Fruit fly (Drosophila melanogaster) whole organism, embryonic: ENCODE data around the gene TTLL6B.

ENCODE experiments used
- Ada2b ChIP-seq: fragments of 200-800 bp; sonication (Bioruptor generic); IDR thresholded peaks from 2 replicates; pipeline ENCODE4 v1.3.6; 2022; ENCODE audit warnings: missing biosample characterization, missing genetic modification characterization
- Atf-2 ChIP-seq: fragments of 200-800 bp; sonication (Bioruptor generic); optimal IDR thresholded peaks from 2 replicates; lab custom pipeline; 2016; ENCODE audit warnings: missing biosample characterization, missing genetic modification characterization
- B-H2 ChIP-seq: fragments of 200-800 bp; sonication (Bioruptor generic); optimal IDR thresholded peaks from 2 replicates; lab custom pipeline; 2018; ENCODE audit warnings: missing biosample characterization, mild to moderate bottlenecking, missing genetic modification characterization
- Bdp1 ChIP-seq: fragments of 200-800 bp; sonication (Bioruptor generic); optimal IDR thresholded peaks from 3 replicates; lab custom pipeline; 2016; ENCODE audit warnings: missing biosample characterization, missing genetic modification characterization
- CG13296 ChIP-seq: fragments of 200-800 bp; sonication (Bioruptor generic); optimal IDR thresholded peaks from 3 replicates; lab custom pipeline; 2018; ENCODE audit warnings: missing biosample characterization, mild to moderate bottlenecking, missing genetic modification characterization
- CG13775 ChIP-seq: fragments of 200-800 bp; sonication (Bioruptor generic); optimal IDR thresholded peaks from 3 replicates; lab custom pipeline; 2017; ENCODE audit warnings: missing biosample characterization, mild to moderate bottlenecking, missing genetic modification characterization
- CG14667 ChIP-seq: fragments of 200-800 bp; sonication (Bioruptor generic); IDR thresholded peaks from 2 replicates; pipeline ENCODE4 v1.3.6; 2022; ENCODE audit warnings: missing biosample characterization, missing genetic modification characterization
- CG14710 ChIP-seq: fragments of 200-800 bp; sonication (Bioruptor generic); optimal IDR thresholded peaks from 3 replicates; lab custom pipeline; 2019; ENCODE audit warnings: missing biosample characterization, mild to moderate bottlenecking, missing genetic modification characterization, moderate library complexity
- CG17328 ChIP-seq: fragments of 200-800 bp; sonication (Bioruptor generic); IDR thresholded peaks from 2 replicates; pipeline ENCODE4 v1.3.6; 2022; ENCODE audit warnings: missing biosample characterization, missing genetic modification characterization
- CG17912 ChIP-seq: fragments of 200-800 bp; sonication (Bioruptor generic); optimal IDR thresholded peaks from 2 replicates; lab custom pipeline; 2018; ENCODE audit warnings: missing biosample characterization, mild to moderate bottlenecking, missing genetic modification characterization
- CG2120 ChIP-seq: fragments of 200-800 bp; sonication (Bioruptor generic); optimal IDR thresholded peaks from 3 replicates; lab custom pipeline; 2016; ENCODE audit warnings: missing biosample characterization, missing genetic modification characterization
- CG2678 ChIP-seq: fragments of 200-800 bp; sonication (Bioruptor generic); optimal IDR thresholded peaks from 3 replicates; lab custom pipeline; 2019; ENCODE audit warnings: missing biosample characterization, mild to moderate bottlenecking, missing genetic modification characterization, moderate library complexity
- CG2889 ChIP-seq: fragments of 200-800 bp; sonication (Bioruptor generic); IDR thresholded peaks from 3 replicates; pipeline ENCODE4 v1.3.6; 2022; ENCODE audit warnings: missing biosample characterization, missing genetic modification characterization
- CG7372 ChIP-seq: fragments of 200-800 bp; sonication (Bioruptor generic); IDR thresholded peaks from 2 replicates; pipeline ENCODE4 v1.3.6; 2022; ENCODE audit warnings: missing biosample characterization, missing genetic modification characterization
- CG7928 ChIP-seq: fragments of 200-800 bp; sonication (Bioruptor generic); optimal IDR thresholded peaks from 2 replicates; lab custom pipeline; 2017; ENCODE audit warnings: missing biosample characterization, mild to moderate bottlenecking, missing genetic modification characterization
- CG9215 ChIP-seq: fragments of 200-800 bp; sonication (Bioruptor generic); IDR thresholded peaks from 2 replicates; pipeline ENCODE4 v1.3.6; 2022; ENCODE audit warnings: missing biosample characterization, missing genetic modification characterization
- CrebB ChIP-seq: fragments of 200-800 bp; sonication (Bioruptor generic); optimal IDR thresholded peaks from 3 replicates; lab custom pipeline; 2018; ENCODE audit warnings: missing biosample characterization, mild to moderate bottlenecking, missing genetic modification characterization
- D19B ChIP-seq: fragments of 200-800 bp; sonication (Bioruptor generic); optimal IDR thresholded peaks from 2 replicates; lab custom pipeline; 2017; ENCODE audit warnings: missing biosample characterization, mild to moderate bottlenecking, missing genetic modification characterization
- Deaf1 ChIP-seq: fragments of 200-800 bp; optimal IDR thresholded peaks from 3 replicates; lab custom pipeline; 2019; ENCODE audit warnings: missing biosample characterization, mild to moderate bottlenecking, missing genetic modification characterization, moderate library complexity
- Dip3 ChIP-seq: fragments of 200-800 bp; sonication (Bioruptor generic); optimal IDR thresholded peaks from 3 replicates; lab custom pipeline; 2016; ENCODE audit warnings: missing biosample characterization, missing genetic modification characterization
- E2f2 ChIP-seq: fragments of 200-800 bp; sonication (Bioruptor generic); IDR thresholded peaks from 2 replicates; pipeline ENCODE4 v1.3.6; 2022; ENCODE audit warnings: missing biosample characterization, missing genetic modification characterization
- Fer1 ChIP-seq: fragments of 200-800 bp; sonication (Bioruptor generic); optimal IDR thresholded peaks from 2 replicates; lab custom pipeline; 2017; ENCODE audit warnings: missing biosample characterization, mild to moderate bottlenecking, missing genetic modification characterization
- Fer3 ChIP-seq: fragments of 200-800 bp; sonication (Bioruptor generic); optimal IDR thresholded peaks from 2 replicates; lab custom pipeline; 2018; ENCODE audit warnings: missing biosample characterization, mild to moderate bottlenecking, missing genetic modification characterization, moderate library complexity
- Hr3 ChIP-seq: fragments of 200-800 bp; sonication (Bioruptor generic); optimal IDR thresholded peaks from 3 replicates; lab custom pipeline; 2016; ENCODE audit warnings: missing biosample characterization, missing genetic modification characterization
- Nf-YB ChIP-seq: fragments of 200-800 bp; sonication (Bioruptor generic); optimal IDR thresholded peaks from 3 replicates; lab custom pipeline; 2019; ENCODE audit warnings: missing biosample characterization, mild to moderate bottlenecking, missing genetic modification characterization, moderate library complexity
- NfI ChIP-seq: fragments of 200-800 bp; sonication (Bioruptor generic); optimal IDR thresholded peaks from 3 replicates; lab custom pipeline; 2018; ENCODE audit warnings: missing biosample characterization, mild to moderate bottlenecking, missing genetic modification characterization, moderate library complexity
- Opbp ChIP-seq: fragments of 200-800 bp; sonication (Bioruptor generic); IDR thresholded peaks from 3 replicates; pipeline ENCODE4 v1.3.6; 2022; ENCODE audit warnings: missing biosample characterization, missing genetic modification characterization; ENCODE audit not compliant: partially characterized antibody
- PHDP ChIP-seq: fragments of 200-800 bp; sonication (Bioruptor generic); optimal IDR thresholded peaks from 3 replicates; lab custom pipeline; 2018; ENCODE audit warnings: missing biosample characterization, mild to moderate bottlenecking, missing genetic modification characterization, moderate library complexity
- Side ChIP-seq: fragments of 200-800 bp; sonication (Bioruptor generic); optimal IDR thresholded peaks from 2 replicates; lab custom pipeline; 2016; ENCODE audit warnings: missing biosample characterization, missing genetic modification characterization
- Trl ChIP-seq, 3 experiments: fragments of >200 bp in 2 of 3; fragments of 200-800 bp in 1 of 3; sonication (Bioruptor generic) in 1 of 3; optimal IDR thresholded peaks; 2 replicates in 1 of 3; 3 replicates in 2 of 3; lab custom pipeline; 2016 to 2017; ENCODE audit warnings: missing biosample characterization in 1 of 3, missing genetic modification characterization in 1 of 3
- ap ChIP-seq: fragments of 200-800 bp; sonication (Bioruptor generic); IDR thresholded peaks from 2 replicates; pipeline ENCODE4 v1.3.6; 2022; ENCODE audit warnings: missing biosample characterization, missing genetic modification characterization
- ash1 ChIP-seq: fragments of 200-800 bp; sonication (Bioruptor generic); optimal IDR thresholded peaks from 2 replicates; lab custom pipeline; 2018; ENCODE audit warnings: missing biosample characterization, mild to moderate bottlenecking, missing genetic modification characterization
- ato ChIP-seq: fragments of 200-800 bp; sonication (Bioruptor generic); IDR thresholded peaks from 2 replicates; pipeline ENCODE4 v1.3.6; 2022; ENCODE audit warnings: missing biosample characterization, missing genetic modification characterization; ENCODE audit not compliant: partially characterized antibody
- bab2 ChIP-seq: fragments of 200-800 bp; sonication (Bioruptor generic); optimal IDR thresholded peaks from 2 replicates; lab custom pipeline; 2016; ENCODE audit warnings: missing biosample characterization, missing genetic modification characterization
- cas ChIP-seq: fragments of 200-800 bp; sonication (Bioruptor generic); IDR thresholded peaks from 2 replicates; pipeline ENCODE4 v1.3.6; 2022; ENCODE audit warnings: missing biosample characterization, missing genetic modification characterization
- caup ChIP-seq: fragments of 200-800 bp; sonication (Bioruptor generic); optimal IDR thresholded peaks from 3 replicates; lab custom pipeline; 2017; ENCODE audit warnings: missing biosample characterization, mild to moderate bottlenecking, missing genetic modification characterization, moderate library complexity; ENCODE audit not compliant: severe bottlenecking
- corto ChIP-seq: fragments of 200-800 bp; sonication (Bioruptor generic); optimal IDR thresholded peaks from 2 replicates; lab custom pipeline; 2016; ENCODE audit warnings: missing biosample characterization, mild to moderate bottlenecking, missing genetic modification characterization, moderate library complexity
- cwo ChIP-seq: fragments of 200-800 bp; sonication (Bioruptor generic); optimal IDR thresholded peaks from 3 replicates; lab custom pipeline; 2017; ENCODE audit warnings: missing biosample characterization, missing genetic modification characterization, mild to moderate bottlenecking, moderate library complexity, missing genetic modification reagents
- dan ChIP-seq: fragments of 200-800 bp; sonication (Bioruptor generic); IDR thresholded peaks from 2 replicates; pipeline ENCODE4 v1.3.6; 2022; ENCODE audit warnings: missing biosample characterization, missing genetic modification characterization
- grn ChIP-seq: fragments of 200-800 bp; sonication (Bioruptor generic); optimal IDR thresholded peaks from 3 replicates; lab custom pipeline; 2017; ENCODE audit warnings: missing biosample characterization, missing genetic modification characterization
- her ChIP-seq: fragments of 200-800 bp; sonication (Bioruptor generic); optimal IDR thresholded peaks from 2 replicates; lab custom pipeline; 2016; ENCODE audit warnings: missing biosample characterization, missing genetic modification characterization
- oc ChIP-seq: fragments of 200-800 bp; sonication (Bioruptor generic); optimal IDR thresholded peaks from 2 replicates; lab custom pipeline; 2018; ENCODE audit warnings: missing biosample characterization, mild to moderate bottlenecking, missing genetic modification characterization, moderate library complexity
- pfk ChIP-seq: fragments of 200-800 bp; sonication (Bioruptor generic); optimal IDR thresholded peaks from 2 replicates; lab custom pipeline; 2018; ENCODE audit warnings: missing biosample characterization, mild to moderate bottlenecking, missing genetic modification characterization, moderate library complexity
- pzg ChIP-seq: fragments of 200-800 bp; sonication (Bioruptor generic); optimal IDR thresholded peaks from 3 replicates; lab custom pipeline; 2018; ENCODE audit warnings: missing biosample characterization, mild to moderate bottlenecking, missing genetic modification characterization, moderate library complexity
- shn ChIP-seq: fragments of 200-800 bp; sonication (Bioruptor generic); optimal IDR thresholded peaks from 3 replicates; lab custom pipeline; 2016; ENCODE audit warnings: missing biosample characterization, missing genetic modification characterization
- slbo ChIP-seq: fragments of 200-800 bp; sonication (Bioruptor generic); IDR thresholded peaks from 2 replicates; pipeline ENCODE4 v1.3.6; 2022; ENCODE audit warnings: missing biosample characterization, missing genetic modification characterization
- tll ChIP-seq, 2 experiments: fragments of 200-800 bp in 1 of 2; fragments of >200 bp in 1 of 2; sonication (Bioruptor generic) in 1 of 2; optimal IDR thresholded peaks; 2 replicates each; lab custom pipeline; 2017 to 2019; ENCODE audit warnings: missing biosample characterization in 2 of 2, missing genetic modification characterization in 2 of 2, mild to moderate bottlenecking in 1 of 2, moderate library complexity in 1 of 2
- twi ChIP-seq: fragments of 200-800 bp; optimal IDR thresholded peaks from 2 replicates; lab custom pipeline; 2019; ENCODE audit warnings: missing biosample characterization, mild to moderate bottlenecking, missing genetic modification characterization, moderate library complexity

TTLL6B gene

DNA sequence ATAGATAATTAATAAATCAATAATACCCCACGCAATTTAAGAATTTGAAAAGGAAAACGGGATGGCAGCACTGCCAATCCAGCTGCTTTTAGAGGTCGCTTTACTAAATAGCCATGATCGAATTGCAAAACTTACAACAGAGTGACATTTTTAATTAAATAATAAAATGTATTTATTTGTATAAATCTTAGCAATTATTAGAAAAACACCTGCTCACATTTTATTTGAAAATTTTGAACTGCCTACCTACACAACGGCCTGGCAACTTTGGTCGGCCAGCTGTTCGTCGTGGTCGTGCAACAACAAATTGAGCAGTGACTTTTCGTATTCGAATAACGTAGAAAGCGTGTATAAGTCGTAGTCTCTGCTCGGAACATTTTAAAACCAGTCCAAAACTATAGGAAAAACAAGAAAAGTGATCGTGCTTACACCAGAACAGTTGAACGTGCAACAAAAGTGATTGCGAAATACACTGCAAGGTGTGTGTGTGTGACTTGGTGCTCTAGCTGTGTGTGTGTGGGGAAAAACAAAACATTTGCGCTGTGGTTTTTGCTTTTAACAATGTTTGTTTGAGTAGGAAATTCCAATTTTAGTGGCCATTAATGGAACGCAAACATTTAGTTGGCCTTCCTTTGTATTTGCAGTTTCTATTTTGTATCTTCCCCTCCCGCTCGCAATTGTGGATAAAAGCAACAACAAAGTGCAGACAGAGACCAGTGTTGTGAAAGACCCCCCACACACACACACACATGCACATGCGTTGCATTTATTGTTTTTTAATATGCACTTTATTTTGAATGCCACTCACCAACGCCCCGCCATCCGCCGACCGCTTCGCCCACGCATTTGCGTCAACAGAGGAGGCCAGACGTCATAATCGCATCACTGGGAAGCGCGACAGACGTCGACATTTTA lies 24.0 kb upstream of the TTLL6B start, which contains the start of gene CG5938 (continued):
- no peak for TF ChIP-seq ap (GFP tag; lab: Robert Waterston, UW)
- no peak for TF ChIP-seq ash1
- no peak for TF ChIP-seq corto (GFP tag; lab: Kevin White, UChicago)
- peak; percentile 17 for TF ChIP-seq twi (tag; lab: Kevin White, UChicago)
- no peak for TF ChIP-seq CG17328 (GFP tag; lab: Robert Waterston, UW)
- TF ChIP-seq CG2120 (GFP tag; lab: Kevin White, UChicago), result peak; percentile 20
- TF ChIP-seq slbo (GFP tag; lab: Robert Waterston, UW), result peak; percentile 32; the same call in 1 of the 2 replicates
- TF ChIP-seq Deaf1, result peak; percentile 35
- TF ChIP-seq Nf-YB, result no peak
- no peak for TF ChIP-seq D19B
- no peak for TF ChIP-seq CG17912 (GFP tag; lab: Kevin White, UChicago)
- peak; percentile 58 for TF ChIP-seq CG14710 (tag; lab: Kevin White, UChicago)
- no peak for TF ChIP-seq cas (GFP tag; lab: Robert Waterston, UW)
- no peak for TF ChIP-seq Dip3
- TF ChIP-seq PHDP (tag; lab: Kevin White, UChicago), result peak; percentile 14
- no peak for TF ChIP-seq CG2889 (GFP tag; lab: Robert Waterston, UW)
- peak; percentile 24 for TF ChIP-seq Hr3 (GFP tag; lab: Kevin White, UChicago)
- TF ChIP-seq ato, result no peak
- TF ChIP-seq CG7372 (GFP tag; lab: Robert Waterston, UW), result no peak
- TF ChIP-seq CG9215 (GFP tag; lab: Robert Waterston, UW), result no peak
- no peak for TF ChIP-seq Fer3 (tag; lab: Kevin White, UChicago)
- no peak for TF ChIP-seq pfk (GFP tag; lab: Kevin White, UChicago)
- TF ChIP-seq Side (GFP tag; lab: Kevin White, UChicago), result no peak
- no peak for TF ChIP-seq CG13296 (GFP tag; lab: Kevin White, UChicago)
- TF ChIP-seq her (GFP tag; lab: Kevin White, UChicago), result no peak
- no peak for TF ChIP-seq grn (GFP tag; lab: Kevin White, UChicago)
- TF ChIP-seq CG14667, result no peak
- no peak for TF ChIP-seq bab2 (GFP tag; lab: Kevin White, UChicago)
- no peak for TF ChIP-seq Trl (optimal IDR thresholded peaks at IDR 0.05; lab: Kevin White, UChicago)
- TF ChIP-seq Trl (GFP tag; optimal IDR thresholded peaks at IDR 0.05; lab: Kevin White, UChicago), result no peak
- peak; percentile 46 for TF ChIP-seq B-H2
- TF ChIP-seq Bdp1 (GFP tag; lab: Kevin White, UChicago), result no peak
- TF ChIP-seq CG13775, result peak; percentile 58
- TF ChIP-seq cwo, result peak; percentile 6
- TF ChIP-seq pzg (GFP tag; lab: Kevin White, UChicago), result peak; percentile 32
- TF ChIP-seq Ada2b (GFP tag; lab: Robert Waterston, UW), result peak; percentile 6; the same call in 1 of the 2 replicates
- no peak for TF ChIP-seq dan (GFP tag; lab: Robert Waterston, UW)
- TF ChIP-seq oc (tag; lab: Kevin White, UChicago), result no peak
- TF ChIP-seq E2f2 (GFP tag; lab: Robert Waterston, UW), result peak; percentile 75
- no peak for TF ChIP-seq caup (GFP tag; lab: Kevin White, UChicago)
- no peak for TF ChIP-seq shn (GFP tag; lab: Kevin White, UChicago)
- TF ChIP-seq tll (GFP tag; optimal IDR thresholded peaks at IDR 0.05; lab: Kevin White, UChicago), result peak in 1 of 2 experiments; percentile 76
- no peak for TF ChIP-seq Opbp (GFP tag; lab: Robert Waterston, UW)
- TF ChIP-seq CG2678, result peak; percentile 46
- TF ChIP-seq Fer1 (GFP tag; lab: Kevin White, UChicago), result peak; percentile 22
- TF ChIP-seq Atf-2 (GFP tag; lab: Kevin White, UChicago), result no peak
- no peak for TF ChIP-seq CG7928 (GFP tag; lab: Kevin White, UChicago)
- TF ChIP-seq NfI (GFP tag; lab: Kevin White, UChicago), result peak; percentile 47
- TF ChIP-seq CrebB (tag; lab: Kevin White, UChicago), result no peak
